Fruit fly (Drosophila melanogaster) whole organism, embryonic: ENCODE data around the gene CG13390.
A peak's percentile ranks its signal among the peaks of the same experiment; 100 is the strongest.

Source experiments
- Atf3 ChIP-seq: fragments of 200-800 bp; sonication (Bioruptor generic); optimal IDR thresholded peaks from 3 replicates; lab custom pipeline; 2016; ENCODE audit warnings: missing biosample characterization, missing genetic modification characterization
- BEAF-32 ChIP-seq: fragments of 200-800 bp; sonication (Bioruptor generic); optimal IDR thresholded peaks from 3 replicates; lab custom pipeline; 2017; ENCODE audit warnings: missing biosample characterization, missing genetic modification characterization, mild to moderate bottlenecking, moderate library complexity, missing genetic modification reagents
- CG10543 ChIP-seq: fragments of 200-800 bp; sonication (Bioruptor generic); optimal IDR thresholded peaks from 3 replicates; lab custom pipeline; 2017; ENCODE audit warnings: missing biosample characterization, mild to moderate bottlenecking, missing genetic modification characterization, moderate library complexity
- CG10979 ChIP-seq: fragments of 200-800 bp; sonication (Bioruptor generic); optimal IDR thresholded peaks from 2 replicates; lab custom pipeline; 2018; ENCODE audit warnings: missing biosample characterization, mild to moderate bottlenecking, missing genetic modification characterization, moderate library complexity
- CG12219 ChIP-seq: fragments of 200-800 bp; sonication (Bioruptor generic); optimal IDR thresholded peaks from 3 replicates; lab custom pipeline; 2018; ENCODE audit warnings: missing biosample characterization, mild to moderate bottlenecking, missing genetic modification characterization
- CG12391 ChIP-seq: fragments of 200-800 bp; sonication (Bioruptor generic); optimal IDR thresholded peaks from 3 replicates; lab custom pipeline; 2018; ENCODE audit warnings: missing biosample characterization, mild to moderate bottlenecking, missing genetic modification characterization, moderate library complexity
- CG12744 ChIP-seq: fragments of 200-800 bp; sonication (Bioruptor generic); optimal IDR thresholded peaks from 2 replicates; lab custom pipeline; 2016; ENCODE audit warnings: missing biosample characterization, missing genetic modification characterization
- CG13123 ChIP-seq: fragments of 200-800 bp; sonication (Bioruptor generic); optimal IDR thresholded peaks from 2 replicates; lab custom pipeline; 2016; ENCODE audit warnings: missing biosample characterization, missing genetic modification characterization
- CG13775 ChIP-seq: fragments of 200-800 bp; sonication (Bioruptor generic); optimal IDR thresholded peaks from 3 replicates; lab custom pipeline; 2017; ENCODE audit warnings: missing biosample characterization, mild to moderate bottlenecking, missing genetic modification characterization
- CG1602 ChIP-seq: fragments of 200-800 bp; sonication (Bioruptor generic); optimal IDR thresholded peaks from 3 replicates; lab custom pipeline; 2016; ENCODE audit warnings: missing biosample characterization, missing genetic modification characterization
- CG17385 ChIP-seq: fragments of 200-800 bp; sonication (Bioruptor generic); optimal IDR thresholded peaks from 3 replicates; lab custom pipeline; 2018; ENCODE audit warnings: missing biosample characterization, mild to moderate bottlenecking, missing genetic modification characterization
- CG17829 ChIP-seq: fragments of 200-800 bp; optimal IDR thresholded peaks from 2 replicates; lab custom pipeline; 2019; ENCODE audit warnings: missing biosample characterization, mild to moderate bottlenecking, missing genetic modification characterization, moderate library complexity
- CG17912 ChIP-seq: fragments of 200-800 bp; sonication (Bioruptor generic); optimal IDR thresholded peaks from 2 replicates; lab custom pipeline; 2018; ENCODE audit warnings: missing biosample characterization, mild to moderate bottlenecking, missing genetic modification characterization
- CG2116 ChIP-seq: fragments of 200-800 bp; sonication (Bioruptor generic); optimal IDR thresholded peaks from 3 replicates; lab custom pipeline; 2018; ENCODE audit warnings: missing biosample characterization, mild to moderate bottlenecking, missing genetic modification characterization
- CG32767 ChIP-seq: fragments of 200-800 bp; sonication (Bioruptor generic); IDR thresholded peaks from 2 replicates; pipeline ENCODE4 v1.3.6; 2022; ENCODE audit warnings: missing biosample characterization, missing genetic modification characterization
- CG4360 ChIP-seq: fragments of 200-800 bp; sonication (Bioruptor generic); IDR thresholded peaks from 2 replicates; pipeline ENCODE4 v1.3.6; 2022; ENCODE audit warnings: missing biosample characterization, missing genetic modification characterization
- CG43689 ChIP-seq: fragments of 200-800 bp; sonication (Bioruptor generic); IDR thresholded peaks from 2 replicates; pipeline ENCODE4 v1.3.6; 2022; ENCODE audit warnings: missing biosample characterization, missing genetic modification characterization
- CG4424 ChIP-seq: fragments of 200-800 bp; sonication (Bioruptor generic); optimal IDR thresholded peaks from 3 replicates; lab custom pipeline; 2016; ENCODE audit warnings: missing biosample characterization, missing genetic modification characterization
- CG6791 ChIP-seq: fragments of 200-800 bp; sonication (Bioruptor generic); IDR thresholded peaks from 3 replicates; pipeline ENCODE4 v1.3.6; 2022; ENCODE audit warnings: missing biosample characterization, missing genetic modification characterization; ENCODE audit not compliant: partially characterized antibody
- CG9797 ChIP-seq: fragments of 200-800 bp; sonication (Bioruptor generic); optimal IDR thresholded peaks from 3 replicates; lab custom pipeline; 2018; ENCODE audit warnings: missing biosample characterization, mild to moderate bottlenecking, missing genetic modification characterization
- CG9932 ChIP-seq: fragments of 200-800 bp; sonication (Bioruptor generic); IDR thresholded peaks from 2 replicates; pipeline ENCODE4 v1.3.6; 2022; ENCODE audit warnings: missing biosample characterization, missing genetic modification characterization
- D19A ChIP-seq: fragments of 200-800 bp; optimal IDR thresholded peaks from 3 replicates; lab custom pipeline; 2019; ENCODE audit warnings: missing biosample characterization, mild to moderate bottlenecking, missing genetic modification characterization, moderate library complexity
- Dp ChIP-seq: fragments of 200-800 bp; sonication (Bioruptor generic); optimal IDR thresholded peaks from 2 replicates; lab custom pipeline; 2018; ENCODE audit warnings: missing biosample characterization, mild to moderate bottlenecking, missing genetic modification characterization, moderate library complexity
- Drgx ChIP-seq: fragments of 200-800 bp; sonication (Bioruptor generic); IDR thresholded peaks from 2 replicates; pipeline ENCODE4 v1.3.6; 2022; ENCODE audit warnings: missing biosample characterization, missing genetic modification characterization
- H15 ChIP-seq: fragments of 200-800 bp; sonication (Bioruptor generic); IDR thresholded peaks from 3 replicates; pipeline ENCODE4 v1.3.6; 2022; ENCODE audit warnings: missing biosample characterization, missing genetic modification characterization
- Pdp1 ChIP-seq, 2 experiments: fragments of 200-800 bp; sonication (Bioruptor generic); optimal IDR thresholded peaks; 3 replicates each; lab custom pipeline; 2016; ENCODE audit warnings: missing biosample characterization in 2 of 2, missing genetic modification characterization in 2 of 2, mild to moderate bottlenecking in 1 of 2, moderate library complexity in 1 of 2
- Xrp1 ChIP-seq: fragments of 200-800 bp; sonication (Bioruptor generic); IDR thresholded peaks from 2 replicates; pipeline ENCODE4 v1.3.6; 2022; ENCODE audit warnings: missing biosample characterization, missing genetic modification characterization
- YL-1 ChIP-seq: fragments of 200-800 bp; sonication (Bioruptor generic); optimal IDR thresholded peaks from 3 replicates; lab custom pipeline; 2017; ENCODE audit warnings: missing biosample characterization, mild to moderate bottlenecking, missing genetic modification characterization
- bigmax ChIP-seq: fragments of 200-800 bp; sonication (Bioruptor generic); optimal IDR thresholded peaks from 2 replicates; lab custom pipeline; 2018; ENCODE audit warnings: missing biosample characterization, mild to moderate bottlenecking, missing genetic modification characterization
- cas ChIP-seq: fragments of 200-800 bp; sonication (Bioruptor generic); IDR thresholded peaks from 2 replicates; pipeline ENCODE4 v1.3.6; 2022; ENCODE audit warnings: missing biosample characterization, missing genetic modification characterization
- fd102C ChIP-seq: fragments of 200-800 bp; sonication (Bioruptor generic); optimal IDR thresholded peaks from 2 replicates; lab custom pipeline; 2018; ENCODE audit warnings: missing biosample characterization, mild to moderate bottlenecking, missing genetic modification characterization, moderate library complexity
- gfzf ChIP-seq: fragments of 200-800 bp; sonication (Bioruptor generic); optimal IDR thresholded peaks from 2 replicates; lab custom pipeline; 2016; ENCODE audit warnings: missing biosample characterization, mild to moderate bottlenecking, missing genetic modification characterization, moderate library complexity
- hbn ChIP-seq: fragments of 200-800 bp; sonication (Bioruptor generic); IDR thresholded peaks from 2 replicates; pipeline ENCODE4 v1.3.6; 2022; ENCODE audit warnings: missing biosample characterization, missing genetic modification characterization; ENCODE audit not compliant: partially characterized antibody
- her ChIP-seq: fragments of 200-800 bp; sonication (Bioruptor generic); optimal IDR thresholded peaks from 2 replicates; lab custom pipeline; 2016; ENCODE audit warnings: missing biosample characterization, missing genetic modification characterization
- lilli ChIP-seq: fragments of 200-800 bp; sonication (Bioruptor generic); optimal IDR thresholded peaks from 3 replicates; lab custom pipeline; 2016; ENCODE audit warnings: missing biosample characterization, missing genetic modification characterization
- lola ChIP-seq, 3 experiments: fragments of >200 bp in 2 of 3; fragments of 200-800 bp in 1 of 3; sonication (Bioruptor generic) in 1 of 3; optimal IDR thresholded peaks; 2 replicates each; lab custom pipeline; 2017 to 2019; ENCODE audit warnings: missing biosample characterization in 3 of 3, missing genetic modification characterization in 3 of 3, mild to moderate bottlenecking in 1 of 3, moderate library complexity in 1 of 3
- nmo ChIP-seq: fragments of 200-800 bp; sonication (Bioruptor generic); optimal IDR thresholded peaks from 2 replicates; lab custom pipeline; 2018; ENCODE audit warnings: missing biosample characterization, mild to moderate bottlenecking, missing genetic modification characterization, moderate library complexity
- peb ChIP-seq: fragments of 200-800 bp; sonication (Bioruptor generic); IDR thresholded peaks from 2 replicates; pipeline ENCODE4 v1.3.6; 2022; ENCODE audit warnings: missing biosample characterization, missing genetic modification characterization
- sc ChIP-seq, 3 experiments: fragments of >200 bp in 2 of 3; fragments of 200-800 bp in 1 of 3; sonication (Bioruptor generic) in 1 of 3; optimal IDR thresholded peaks; 2 replicates in 2 of 3; 3 replicates in 1 of 3; lab custom pipeline; 2017; ENCODE audit warnings: mild to moderate bottlenecking in 1 of 3, missing biosample characterization in 1 of 3, missing genetic modification characterization in 1 of 3, missing genetic modification reagents in 1 of 3
- scrt ChIP-seq: fragments of 200-800 bp; sonication (Bioruptor generic); optimal IDR thresholded peaks from 2 replicates; lab custom pipeline; 2018; ENCODE audit warnings: missing biosample characterization, mild to moderate bottlenecking, missing genetic modification characterization, moderate library complexity
- tin ChIP-seq: fragments of 200-800 bp; sonication (Bioruptor generic); optimal IDR thresholded peaks from 3 replicates; lab custom pipeline; 2016; ENCODE audit warnings: missing biosample characterization, missing genetic modification characterization
- tll ChIP-seq, 2 experiments: fragments of 200-800 bp in 1 of 2; fragments of >200 bp in 1 of 2; sonication (Bioruptor generic) in 1 of 2; optimal IDR thresholded peaks; 2 replicates each; lab custom pipeline; 2017 to 2019; ENCODE audit warnings: missing biosample characterization in 2 of 2, missing genetic modification characterization in 2 of 2, mild to moderate bottlenecking in 1 of 2, moderate library complexity in 1 of 2

CG13390 gene

DNA sequence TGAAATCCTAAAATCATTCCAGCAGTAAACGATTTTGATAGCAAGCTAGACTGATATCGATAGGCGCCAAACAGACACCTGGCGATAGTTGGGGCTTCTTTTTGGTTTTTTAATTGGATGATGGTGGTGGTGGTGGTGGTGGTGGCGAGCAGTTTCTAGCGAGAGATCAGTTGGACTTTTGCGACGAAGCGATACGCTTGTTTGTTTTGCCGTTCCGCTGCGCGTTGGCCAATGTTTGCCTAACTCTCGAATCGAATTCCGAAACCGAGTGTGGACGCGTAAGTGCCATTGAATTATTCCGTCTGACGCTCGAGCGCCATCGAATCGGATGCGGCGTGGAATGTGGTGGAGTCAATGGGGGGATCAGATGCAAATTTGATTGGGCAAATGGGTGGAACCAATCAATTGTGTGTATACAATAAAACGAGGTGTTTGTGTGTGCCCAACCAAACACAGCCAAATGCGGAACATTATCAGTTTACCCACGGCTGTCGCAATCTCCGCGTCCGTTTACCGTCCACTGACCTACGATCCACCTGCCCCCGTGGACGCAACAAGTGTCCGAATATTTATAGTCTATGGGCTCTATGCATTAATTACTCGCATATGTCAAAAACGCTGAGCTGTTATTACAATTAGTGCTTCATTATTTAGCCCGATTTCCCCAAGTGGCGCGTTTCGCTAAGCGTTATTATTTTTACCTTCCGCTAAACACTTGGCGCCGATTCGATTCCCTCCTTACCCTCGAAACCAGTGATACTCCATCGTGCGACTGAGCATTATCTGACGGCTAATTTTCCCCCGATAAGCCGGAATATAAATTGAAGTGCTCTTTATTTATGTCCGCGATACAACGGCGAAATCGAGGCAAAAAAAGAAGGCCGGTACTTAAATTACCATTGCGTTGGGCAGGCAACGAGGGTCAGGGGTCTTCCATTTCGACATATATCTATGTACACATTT is 6.0 kb downstream of the CG13390 start, which contains the start of gene CG17292 (continued):
- TF ChIP-seq CG4360 (no peak), Xrp1 (GFP tag; lab: Robert Waterston, UW) (peak; percentile 63), tll (GFP tag; optimal IDR thresholded peaks at IDR 0.05; lab: Kevin White, UChicago) (no peak), CG10979 (tag; lab: Kevin White, UChicago) (peak; percentile 8), CG12744 (GFP tag; lab: Kevin White, UChicago) (no peak), bigmax (GFP tag; lab: Kevin White, UChicago) (no peak), fd102C (GFP tag; lab: Kevin White, UChicago) (no peak), cas (peak; percentile 40; the same call in 1 of the 2 replicates), CG32767 (GFP tag; lab: Robert Waterston, UW) (peak; percentile 33; the same call in 1 of the 2 replicates), her (GFP tag; lab: Kevin White, UChicago) (peak; percentile 19)

DNA sequence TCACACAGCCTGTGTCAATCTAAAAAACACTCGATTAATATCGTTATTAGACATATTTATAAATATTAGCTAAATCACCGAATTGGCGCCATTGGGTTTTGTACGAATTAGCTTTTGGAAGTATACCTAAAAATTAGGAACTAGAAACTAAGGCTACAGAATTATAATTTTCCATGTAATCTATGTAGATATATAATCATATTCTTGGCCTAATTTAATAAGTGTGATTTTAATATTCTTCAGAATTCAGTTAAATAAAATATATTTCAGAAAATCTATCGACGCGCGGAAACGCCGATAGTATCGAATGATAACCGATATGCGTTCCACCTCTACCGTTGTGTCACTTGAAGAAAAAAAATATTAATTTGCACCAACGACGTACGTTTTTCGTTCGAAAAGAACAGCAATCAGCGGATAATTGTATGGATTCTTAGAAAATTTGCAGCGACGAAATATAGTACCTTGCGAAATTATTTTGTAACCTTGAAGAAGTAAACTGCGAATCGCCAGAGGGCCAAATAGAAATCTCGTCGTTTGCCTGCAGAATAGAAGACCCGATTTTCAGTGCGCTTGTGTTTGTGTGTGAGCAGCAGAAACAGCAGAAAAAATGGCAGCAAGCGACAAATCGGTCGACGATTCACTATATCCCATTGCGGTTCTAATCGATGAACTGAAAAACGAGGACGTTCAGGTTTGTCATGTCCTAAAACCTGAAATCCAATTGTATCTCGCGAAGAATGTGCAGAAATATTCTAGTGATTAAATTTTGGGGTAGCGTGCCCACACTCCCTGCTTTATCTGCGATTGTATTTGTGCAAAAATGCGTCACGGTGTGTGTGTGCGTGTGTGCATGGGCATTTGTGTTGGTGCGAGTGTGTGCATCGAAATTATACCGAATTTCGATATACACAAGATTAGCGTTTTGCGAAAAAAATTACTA is 10.6 kb downstream of the CG13390 start, which contains the start of gene Pp2A-29B:
Gene Pp2A-29B, plus strand, starts transcription at position 338 of the 943 bp plus-strand sequence.
- TF ChIP-seq gfzf (peak; percentile 52), Pdp1 (GFP tag; optimal IDR thresholded peaks at IDR 0.05; lab: Kevin White, UChicago) (peak in 1 of 2 experiments; percentile 74), YL-1 (GFP tag; lab: Kevin White, UChicago) (peak; percentile 65), Drgx (no peak), CG12219 (no peak), CG6791 (GFP tag; lab: Robert Waterston, UW) (peak; percentile 98), scrt (GFP tag; lab: Kevin White, UChicago) (peak; percentile 22), sc (optimal IDR thresholded peaks at IDR 0.05; lab: Kevin White, UChicago) (no peak), sc (GFP tag; optimal IDR thresholded peaks at IDR 0.05; lab: Kevin White, UChicago) (no peak), BEAF-32 (GFP tag; lab: Kevin White, UChicago) (peak; percentile 100), Atf3 (GFP tag; lab: Kevin White, UChicago) (peak; percentile 0), CG10543 (GFP tag; lab: Kevin White, UChicago) (peak; percentile 52), CG4424 (GFP tag; lab: Kevin White, UChicago) (peak; percentile 38), CG2116 (GFP tag; lab: Kevin White, UChicago) (peak; percentile 91), D19A (tag; lab: Kevin White, UChicago) (peak; percentile 19), CG17912 (peak; percentile 7), CG9797 (GFP tag; lab: Kevin White, UChicago) (peak; percentile 55), tin (GFP tag; lab: Kevin White, UChicago) (peak; percentile 0), peb (no peak), CG17829 (tag; lab: Kevin White, UChicago) (peak; percentile 53), CG1602 (GFP tag; lab: Kevin White, UChicago) (no peak), CG9932 (GFP tag; lab: Robert Waterston, UW) (peak; percentile 65), CG17385 (GFP tag; lab: Kevin White, UChicago) (peak; percentile 6), H15 (GFP tag; lab: Robert Waterston, UW) (no peak), CG13775 (peak; percentile 40), nmo (GFP tag; lab: Kevin White, UChicago) (peak; percentile 78), Dp (peak; percentile 80), CG43689 (GFP tag; lab: Robert Waterston, UW) (no peak), Xrp1 (GFP tag; lab: Robert Waterston, UW) (no peak), lola (GFP tag; optimal IDR thresholded peaks at IDR 0.05; lab: Kevin White, UChicago) (peak in 1 of 3 experiments; percentile 32), CG12391 (peak; percentile 54), hbn (GFP tag; lab: Robert Waterston, UW) (peak; percentile 99), CG13123 (no peak), lilli (GFP tag; lab: Kevin White, UChicago) (peak; percentile 8)
